Fruit fly (Drosophila melanogaster): ENCODE data around the gene fzo.

DNA sequence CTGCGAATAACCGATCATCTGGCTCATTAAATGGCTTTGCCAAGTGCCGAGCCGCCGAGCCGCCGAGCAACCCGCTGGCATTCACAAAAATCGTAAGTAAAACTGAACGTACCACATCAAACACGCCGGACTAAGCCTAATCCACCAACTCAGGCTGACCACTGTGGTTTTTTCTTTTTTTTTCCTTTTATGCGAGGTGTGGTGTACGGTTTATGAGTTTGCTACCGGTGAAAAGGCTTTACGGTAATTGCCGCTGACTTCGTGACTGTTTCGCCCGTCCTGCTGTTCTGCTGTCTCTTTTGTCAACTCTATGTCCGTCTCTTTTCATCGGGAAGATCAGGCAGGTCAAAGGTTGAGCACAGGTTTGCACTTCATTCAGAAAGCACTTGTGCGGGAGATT is 8.1 kb downstream of the fzo start:
- no peak for TF ChIP-seq CG5204 (GFP tag; optimal IDR thresholded peaks at IDR 0.05)
- no peak for TF ChIP-seq CG7101 (tag; optimal IDR thresholded peaks at IDR 0.05)
- TF ChIP-seq CG14711 (tag; optimal IDR thresholded peaks at IDR 0.05) = no peak
- TF ChIP-seq tj (GFP tag; optimal IDR thresholded peaks at IDR 0.05) = no peak
- TF ChIP-seq cic (GFP tag; optimal IDR thresholded peaks at IDR 0.05) = no peak
- TF ChIP-seq ovo (GFP tag; optimal IDR thresholded peaks at IDR 0.05) = no peak
- no peak for TF ChIP-seq CG1620 (GFP tag; optimal IDR thresholded peaks at IDR 0.05)
- TF ChIP-seq CG33017 (tag; optimal IDR thresholded peaks at IDR 0.05) = no peak
- TF ChIP-seq bab1 (GFP tag; optimal IDR thresholded peaks at IDR 0.05) = no peak

Data from whole organism, adult.